Fruit fly (Drosophila melanogaster): ENCODE results near the gene CG9119.

Gene CG9119

dm6 chr3L:1247627-1248295 lies 43.2 kb upstream of the CG9119 start, which contains the start of the genes Psf1 and Sac1 (continued):
- no peak for TF ChIP-seq CG18619 (GFP tag; optimal IDR thresholded peaks at IDR 0.05)
- no peak for TF ChIP-seq oc (tag; optimal IDR thresholded peaks at IDR 0.05)
- peak; percentile 17 for TF ChIP-seq slp2 (GFP tag; optimal IDR thresholded peaks at IDR 0.05)
- no peak for TF ChIP-seq gro (GFP tag; optimal IDR thresholded peaks at IDR 0.05)
- peak; percentile 47 for TF ChIP-seq CG1647 (GFP tag; optimal IDR thresholded peaks at IDR 0.05)
- TF ChIP-seq Atf-2 (GFP tag; optimal IDR thresholded peaks at IDR 0.05) = peak; percentile 28
- TF ChIP-seq ind (GFP tag; optimal IDR thresholded peaks at IDR 0.05) = peak; percentile 55
- no peak for TF ChIP-seq gem (tag; optimal IDR thresholded peaks at IDR 0.05)
- no peak for TF ChIP-seq trh (GFP tag; optimal IDR thresholded peaks at IDR 0.05)
- no peak for TF ChIP-seq CG12769 (tag; optimal IDR thresholded peaks at IDR 0.05)
- TF ChIP-seq ara (GFP tag; IDR thresholded peaks at IDR 0.05) = no peak
- TF ChIP-seq nerfin-2 (GFP tag; IDR thresholded peaks at IDR 0.05; ENCODE audit: partially characterized antibody) = peak; percentile 74
- peak; percentile 88 for TF ChIP-seq Med (GFP tag)
- TF ChIP-seq E2f1 (GFP tag; IDR thresholded peaks at IDR 0.05) = peak; percentile 62
- peak in 1 of 3 experiments; percentile 66 for TF ChIP-seq Stat92E (GFP tag; optimal IDR thresholded peaks at IDR 0.05)
- TF ChIP-seq Gug (GFP tag; IDR thresholded peaks at IDR 0.05) = peak; percentile 29; the same call in 1 of the 4 replicates
- TF ChIP-seq luna (GFP tag; optimal IDR thresholded peaks at IDR 0.05) = no peak
- TF ChIP-seq Lpt (GFP tag; optimal IDR thresholded peaks at IDR 0.05) = no peak
- TF ChIP-seq CG8765 (GFP tag; IDR thresholded peaks at IDR 0.05) = 0 out of 2 replicates have a peak, but pooled peaks have one; percentile 36
- peak; percentile 55 for TF ChIP-seq CG7786 (GFP tag; optimal IDR thresholded peaks at IDR 0.05)
- no peak for TF ChIP-seq otp (GFP tag; IDR thresholded peaks at IDR 0.05)
- peak; percentile 93 for TF ChIP-seq knrl (GFP tag; IDR thresholded peaks at IDR 0.05; ENCODE audit: partially characterized antibody)
- TF ChIP-seq CG6765 (GFP tag; optimal IDR thresholded peaks at IDR 0.05) = no peak
- TF ChIP-seq tap (tag; optimal IDR thresholded peaks at IDR 0.05) = no peak
- peak; percentile 90 for TF ChIP-seq MESR4 (GFP tag; optimal IDR thresholded peaks at IDR 0.05)
- TF ChIP-seq Dek (tag; optimal IDR thresholded peaks at IDR 0.05) = peak; percentile 10
- TF ChIP-seq CG7745 (tag; optimal IDR thresholded peaks at IDR 0.05) = no peak
- TF ChIP-seq abd-A (tag; optimal IDR thresholded peaks at IDR 0.05) = no peak
- peak; percentile 57 for TF ChIP-seq CG9817 (tag; optimal IDR thresholded peaks at IDR 0.05)
- peak; percentile 50 for TF ChIP-seq nerfin-1 (tag; optimal IDR thresholded peaks at IDR 0.05)
- TF ChIP-seq CG11247 (GFP tag; IDR thresholded peaks at IDR 0.05) = no peak; the same call in 1 of the 2 replicates
- peak; percentile 2 for TF ChIP-seq Camta (GFP tag; optimal IDR thresholded peaks at IDR 0.05)
- peak; percentile 57; the same call in 1 of the 2 replicates for TF ChIP-seq CG42726 (GFP tag; IDR thresholded peaks at IDR 0.05; ENCODE audit: partially characterized antibody)
- TF ChIP-seq scrt (GFP tag; optimal IDR thresholded peaks at IDR 0.05) = no peak
- TF ChIP-seq sens-2 (GFP tag; IDR thresholded peaks at IDR 0.05) = no peak
- TF ChIP-seq CG13624 (GFP tag; optimal IDR thresholded peaks at IDR 0.05) = peak; percentile 73
- TF ChIP-seq gcm2 (GFP tag; optimal IDR thresholded peaks at IDR 0.05) = no peak
- peak; percentile 22 for TF ChIP-seq zen (tag; optimal IDR thresholded peaks at IDR 0.05)
- TF ChIP-seq ato (GFP tag; IDR thresholded peaks at IDR 0.05; ENCODE audit: partially characterized antibody) = peak; percentile 46; the same call in 1 of the 2 replicates
- TF ChIP-seq corto (GFP tag; optimal IDR thresholded peaks at IDR 0.05) = no peak
- no peak for TF ChIP-seq CG34376 (GFP tag; optimal IDR thresholded peaks at IDR 0.05)
- peak; percentile 53; the same call in 1 of the 3 replicates for TF ChIP-seq zen2 (GFP tag; IDR thresholded peaks at IDR 0.05; ENCODE audit: partially characterized antibody)
- 0 out of 3 replicates have a peak, but pooled peaks have one; percentile 12 for TF ChIP-seq so (GFP tag; IDR thresholded peaks at IDR 0.05)
- peak; percentile 13 for TF ChIP-seq kni (GFP tag; optimal IDR thresholded peaks at IDR 0.05)
- no peak for TF ChIP-seq mirr (GFP tag; optimal IDR thresholded peaks at IDR 0.05)
- TF ChIP-seq Blimp-1 (GFP tag; optimal IDR thresholded peaks at IDR 0.05) = no peak
- peak; percentile 7 for TF ChIP-seq eyg (GFP tag; optimal IDR thresholded peaks at IDR 0.05)
- TF ChIP-seq ci (GFP tag; IDR thresholded peaks at IDR 0.05) = 0 out of 3 replicates have a peak, but pooled peaks have one; percentile 27
